Worm (Caenorhabditis elegans): ENCODE measurements around the gene qdpr-1.

Gene qdpr-1

ce11 chrIII:13423414-13423813 lies 29.7 kb downstream of the qdpr-1 start, which contains the start of gene exo-1 (continued):
- TF ChIP-seq nhr-11 (tag; optimal IDR thresholded peaks at IDR 0.05) (no peak), lin-15B (tag; optimal IDR thresholded peaks at IDR 0.05) (peak; percentile 81), nhr-12 (tag; optimal IDR thresholded peaks at IDR 0.05) (no peak), egl-5 (tag; optimal IDR thresholded peaks at IDR 0.05) (no peak), eor-1 (tag; optimal IDR thresholded peaks at IDR 0.05) (no peak)

- no peak for TF ChIP-seq lin-39 (tag; optimal IDR thresholded peaks at IDR 0.05)
- no peak for TF ChIP-seq elt-2 (tag; optimal IDR thresholded peaks at IDR 0.05)
- no peak for TF ChIP-seq nhr-77 (tag; optimal IDR thresholded peaks at IDR 0.05)
- TF ChIP-seq nhr-76 (tag; optimal IDR thresholded peaks at IDR 0.05): no peak
- TF ChIP-seq ama-1 (optimal IDR thresholded peaks at IDR 0.05): no peak
- TF ChIP-seq nhr-43 (tag; optimal IDR thresholded peaks at IDR 0.05; ENCODE audit: poor library complexity, severe bottlenecking): no peak
- no peak for TF ChIP-seq mml-1 (tag; optimal IDR thresholded peaks at IDR 0.05)
- no peak for TF ChIP-seq R02D3.7 (tag; optimal IDR thresholded peaks at IDR 0.05)
- TF ChIP-seq nhr-11 (tag; optimal IDR thresholded peaks at IDR 0.05): no peak
- no peak for TF ChIP-seq nhr-25 (tag; optimal IDR thresholded peaks at IDR 0.05)
- TF ChIP-seq elt-3 (tag; optimal IDR thresholded peaks at IDR 0.05): no peak
- TF ChIP-seq hmg-11 (tag; optimal IDR thresholded peaks at IDR 0.05): peak; percentile 67
- no peak for TF ChIP-seq snpc-4 (tag; optimal IDR thresholded peaks at IDR 0.05)
- no peak for TF ChIP-seq zag-1 (tag; optimal IDR thresholded peaks at IDR 0.05)
- no peak for TF ChIP-seq nhr-237 (tag; optimal IDR thresholded peaks at IDR 0.05)
- TF ChIP-seq daf-12 (tag; optimal IDR thresholded peaks at IDR 0.05): no peak
- TF ChIP-seq aly-2 (tag; optimal IDR thresholded peaks at IDR 0.05): no peak
- TF ChIP-seq nhr-23 (tag; optimal IDR thresholded peaks at IDR 0.05): no peak
- TF ChIP-seq lin-15B (tag; optimal IDR thresholded peaks at IDR 0.05): peak; percentile 28
- peak; percentile 46 for TF ChIP-seq nfya-1 (tag; optimal IDR thresholded peaks at IDR 0.05; ENCODE audit: insufficient read depth)
- TF ChIP-seq nhr-28 (tag; optimal IDR thresholded peaks at IDR 0.05): no peak
Measured at ce11 chrIII:13426036-13426435, 32.3 kb downstream of the qdpr-1 start, which contains the start of gene cope-1. Gene cope-1 (plus strand): TSS chrIII:13426264.

- TF ChIP-seq mdl-1 (tag; optimal IDR thresholded peaks at IDR 0.05): no peak
- TF ChIP-seq ama-1 (optimal IDR thresholded peaks at IDR 0.05): peak; percentile 37
Measured at ce11 chrIII:13427817-13428216, 34.1 kb downstream of the qdpr-1 start.

ce11 chrIII:13429668-13430067 lies 36.0 kb downstream of the qdpr-1 start, which contains the start of gene bli-5:
Gene bli-5 (minus strand): TSS chrIII:13429768.
- TF ChIP-seq nhr-11 (tag; optimal IDR thresholded peaks at IDR 0.05): no peak
- no peak for TF ChIP-seq fos-1 (tag; optimal IDR thresholded peaks at IDR 0.05)
- no peak for TF ChIP-seq ama-1 (optimal IDR thresholded peaks at IDR 0.05)
- TF ChIP-seq lsy-12 (tag; optimal IDR thresholded peaks at IDR 0.05): no peak
- no peak for TF ChIP-seq nhr-28 (tag; optimal IDR thresholded peaks at IDR 0.05)
- no peak for TF ChIP-seq jun-1 (tag; optimal IDR thresholded peaks at IDR 0.05)
- TF ChIP-seq nhr-43 (tag; optimal IDR thresholded peaks at IDR 0.05; ENCODE audit: poor library complexity, severe bottlenecking): no peak
- TF ChIP-seq nhr-77 (tag; optimal IDR thresholded peaks at IDR 0.05): no peak

ce11 chrIII:13430162-13430561 lies 36.5 kb downstream of the qdpr-1 start, which contains the start of gene trf-1:
Gene trf-1 (plus strand): TSS chrIII:13430462.
- TF ChIP-seq ztf-11 (tag; optimal IDR thresholded peaks at IDR 0.05) (no peak), nhr-11 (tag; optimal IDR thresholded peaks at IDR 0.05) (no peak), nhr-25 (tag; optimal IDR thresholded peaks at IDR 0.05) (no peak)

- TF ChIP-seq zag-1 (tag; optimal IDR thresholded peaks at IDR 0.05): no peak
- no peak for TF ChIP-seq nhr-43 (tag; optimal IDR thresholded peaks at IDR 0.05; ENCODE audit: poor library complexity, severe bottlenecking)
- no peak for TF ChIP-seq ceh-9 (tag; optimal IDR thresholded peaks at IDR 0.05)
- TF ChIP-seq ztf-11 (tag; optimal IDR thresholded peaks at IDR 0.05): no peak
- no peak for TF ChIP-seq hmg-11 (tag; optimal IDR thresholded peaks at IDR 0.05)
- no peak for TF ChIP-seq pqm-1 (tag; optimal IDR thresholded peaks at IDR 0.05)
- TF ChIP-seq tbx-2 (tag; optimal IDR thresholded peaks at IDR 0.05): no peak
- TF ChIP-seq eor-1 (tag; optimal IDR thresholded peaks at IDR 0.05): no peak
- no peak for TF ChIP-seq elt-2 (tag; optimal IDR thresholded peaks at IDR 0.05)
- TF ChIP-seq aly-2 (tag; optimal IDR thresholded peaks at IDR 0.05): no peak
Measured at ce11 chrIII:13434404-13434803, 40.7 kb downstream of the qdpr-1 start, which contains the start of gene F45G2.7. Gene F45G2.7 (minus strand): TSS chrIII:13434504.

Measured in whole organism, L3 larva.